Fruit fly (Drosophila melanogaster) S2 (cell line): Measurements from ENCODE around the gene AcCoAS.

Experiments used
- CG8478 ChIP-seq: fragments of >200 bp; optimal IDR thresholded peaks from 2 replicates; lab custom pipeline; 2018
- CTCF ChIP-seq, 2 experiments: fragments of >200 bp; optimal IDR thresholded peaks; 2 replicates each; lab custom pipeline; 2018

DNA sequence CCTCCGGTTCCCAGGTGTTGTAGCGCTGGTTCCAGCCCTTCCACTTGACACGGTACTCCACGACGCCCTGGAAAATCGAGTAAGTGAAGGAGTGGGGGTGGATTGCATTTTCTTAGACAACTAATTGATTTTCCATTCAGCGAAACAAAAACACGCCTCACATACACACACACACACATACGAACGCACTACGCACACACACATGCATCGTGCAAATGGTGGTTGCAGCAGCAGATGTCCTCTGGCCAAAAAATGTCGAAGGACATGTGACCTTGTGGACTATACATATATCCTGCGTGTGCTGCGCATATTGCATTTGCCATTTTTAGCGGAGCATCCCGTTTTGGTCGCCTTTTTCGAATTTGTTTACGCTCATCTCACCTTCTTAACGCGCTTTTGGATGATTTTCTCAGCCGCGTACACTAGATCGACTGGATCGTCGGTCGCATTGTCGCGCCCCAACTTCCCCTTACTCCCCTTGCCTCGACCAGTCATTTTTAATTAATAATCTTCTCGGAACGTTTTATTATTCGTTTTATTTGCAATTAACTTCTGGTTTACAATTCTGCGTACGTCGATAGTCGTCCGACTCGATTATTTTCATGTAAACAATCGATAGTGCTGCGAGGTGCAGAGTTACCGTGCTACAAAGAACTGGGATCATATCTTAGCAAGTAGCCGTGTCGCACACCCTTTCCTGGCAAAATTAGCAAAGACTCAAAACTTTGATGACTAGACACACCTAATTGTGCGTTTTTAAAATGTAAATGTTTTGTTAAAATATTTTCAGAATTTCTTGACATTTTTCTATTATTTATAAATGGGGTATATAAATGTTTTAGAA lies 37.6 kb upstream of the AcCoAS start, which contains the start of gene Pc:
- TF ChIP-seq CTCF (optimal IDR thresholded peaks at IDR 0.05; lab: Kevin White, UChicago): peak; percentile 60 to 75
- no peak for TF ChIP-seq CG8478
